Worm (Caenorhabditis elegans) whole organism, late embryonic: ENCODE results near the gene ugt-34.

Source experiments
- ahr-1 ChIP-seq: sonication (generic microtip); optimal IDR thresholded peaks from 2 replicates; lab custom pipeline; 2016; ENCODE audit warnings: missing genetic modification characterization, missing compliant biosample characterization
- ceh-48 ChIP-seq: sonication (generic microtip); optimal IDR thresholded peaks from 2 replicates; lab custom pipeline; 2016; ENCODE audit warnings: missing genetic modification characterization, inconsistent platforms, missing compliant biosample characterization
- nhr-11 ChIP-seq: fragments of 150-350 bp; optimal IDR thresholded peaks from 2 replicates; lab custom pipeline; 2014; ENCODE audit warnings: missing biosample characterization, missing genetic modification characterization
- unc-86 ChIP-seq: sonication (generic microtip); optimal IDR thresholded peaks from 2 replicates; lab custom pipeline; 2016; ENCODE audit warnings: missing genetic modification characterization, missing compliant biosample characterization

ce11 chrV:10702249-10702648 lies 45.5 kb upstream of the ugt-34 start, which contains the start of gene pph-1:
- TF ChIP-seq nhr-11 (tag; lab: Kevin White, UChicago) (no peak), ceh-48 (tag; lab: Kevin White, UChicago) (no peak), unc-86 (tag; lab: Kevin White, UChicago) (no peak), ahr-1 (tag; lab: Kevin White, UChicago) (no peak)
